Fruit fly (Drosophila melanogaster): ENCODE data around the gene CG2157.

CG2157 gene

DNA sequence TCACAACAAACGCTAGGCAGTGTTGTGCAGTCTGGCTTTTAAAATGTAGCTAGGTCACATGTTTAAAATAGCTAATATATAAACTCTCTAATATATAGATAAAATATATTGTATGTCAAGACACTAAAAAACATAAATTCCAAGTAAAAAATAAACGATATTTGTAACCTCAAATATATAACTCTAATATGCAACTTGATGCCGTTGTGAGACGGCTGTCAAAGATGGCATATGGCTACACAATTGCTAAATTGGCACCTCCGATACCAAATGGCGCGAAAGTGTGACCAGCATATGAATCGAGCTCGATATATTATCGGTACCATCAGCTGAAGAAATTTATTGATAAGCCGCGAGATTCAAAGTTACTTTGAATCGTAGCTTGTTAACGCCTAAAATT lies 30.1 kb downstream of the CG2157 start, which contains the start of gene CG1582:
CG1582 (minus strand) TSS at position 71 of the 400 bp plus-strand sequence.
- peak; percentile 13 for TF ChIP-seq noc (tag; optimal IDR thresholded peaks at IDR 0.05)

DNA sequence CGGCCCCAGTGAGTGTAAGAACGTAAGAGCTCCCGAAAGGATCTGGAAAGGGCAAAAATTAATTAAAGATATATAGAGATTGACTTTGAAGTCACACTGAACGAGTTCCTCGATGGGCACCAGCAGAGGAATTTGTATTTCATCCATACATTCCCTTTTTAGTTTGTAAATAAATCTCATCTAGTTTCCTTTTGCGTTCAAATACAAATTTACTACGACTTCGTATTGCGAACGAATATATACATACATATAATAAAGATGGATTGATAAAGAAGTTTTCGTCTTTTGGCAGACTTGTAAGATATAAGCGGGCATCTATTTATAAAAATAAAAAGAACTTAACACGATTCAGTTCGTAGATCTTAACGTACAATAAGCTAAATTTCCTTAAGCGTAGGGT lies 30.6 kb downstream of the CG2157 start, which contains the start of gene CG15208:
CG15208 (plus strand) TSS at position 301 of the 400 bp plus-strand sequence.
- TF ChIP-seq noc (tag; optimal IDR thresholded peaks at IDR 0.05), result no peak

DNA sequence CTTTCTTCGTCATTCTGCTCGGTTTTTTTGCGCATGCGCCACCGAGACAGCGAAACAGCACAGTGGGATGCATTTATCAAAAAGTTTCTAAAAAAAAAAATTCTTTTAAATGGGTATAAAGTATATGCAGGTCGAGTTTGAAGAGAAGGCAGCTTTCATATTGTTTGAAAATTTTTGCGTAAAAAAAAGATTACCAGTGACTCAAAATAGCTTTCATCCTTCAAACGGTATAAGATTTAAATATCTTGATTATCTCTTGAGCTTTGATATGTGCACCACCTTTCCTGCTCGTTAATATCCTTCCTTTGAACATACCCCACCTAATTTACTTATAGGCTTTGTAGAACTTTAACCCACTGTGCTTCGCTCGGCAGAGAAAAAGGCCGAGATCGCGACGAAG lies 36.0 kb downstream of the CG2157 start:
- no peak for TF ChIP-seq noc (tag; optimal IDR thresholded peaks at IDR 0.05)

DNA sequence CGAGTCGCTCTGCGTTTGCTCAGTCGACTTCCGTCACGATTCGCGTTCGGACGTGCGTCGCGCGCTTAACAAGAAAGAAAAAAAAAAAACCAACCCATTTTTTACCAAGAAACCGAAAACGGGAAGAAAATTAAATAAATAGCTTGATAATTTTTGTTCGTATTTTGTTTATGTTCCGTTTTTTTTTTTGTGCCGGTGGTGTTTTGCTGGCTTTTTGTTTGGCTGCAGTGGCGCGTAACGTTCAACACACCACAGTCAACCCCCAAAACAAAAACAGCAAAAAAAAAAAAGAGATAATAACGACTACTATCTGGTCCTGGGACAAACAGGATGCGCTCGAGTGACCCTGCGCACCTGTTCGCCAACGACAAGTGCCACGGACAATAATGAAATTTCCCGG lies 36.4 kb downstream of the CG2157 start, which contains the start of gene CG43901:
CG43901 (plus strand) TSS at position 301 of the 400 bp plus-strand sequence.
- no peak for TF ChIP-seq noc (tag; optimal IDR thresholded peaks at IDR 0.05)

DNA sequence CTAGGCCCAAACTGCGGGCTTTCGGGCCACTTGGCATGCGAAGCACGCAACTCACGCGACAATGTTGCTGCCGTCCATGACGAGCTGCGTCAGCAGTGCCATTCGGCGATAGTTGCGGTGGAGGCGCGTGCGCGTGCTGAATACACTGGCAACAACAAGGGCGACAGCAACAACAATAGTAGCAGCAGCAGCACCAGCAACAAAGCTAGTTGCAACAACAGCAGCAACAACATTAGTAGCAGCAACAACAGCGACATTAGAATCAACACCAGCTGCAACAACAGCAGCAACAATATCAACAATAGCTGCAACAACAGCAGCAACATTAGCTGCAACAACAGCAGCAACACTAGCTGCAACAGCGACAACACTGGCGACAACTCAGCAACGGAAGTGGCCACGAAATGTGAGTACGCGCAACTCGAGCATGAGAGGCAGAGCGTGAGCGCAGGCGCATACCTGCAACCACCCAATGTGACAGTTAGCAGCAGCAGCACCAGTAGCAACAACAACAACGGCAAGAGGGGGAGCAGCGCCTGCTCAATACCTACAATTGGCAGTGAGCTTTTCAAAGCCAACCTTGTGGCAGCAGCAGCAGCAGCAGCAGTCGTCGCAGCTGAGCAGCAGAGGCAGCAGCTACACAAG lies 37.3 kb downstream of the CG2157 start:
- no peak for TF ChIP-seq noc (tag; optimal IDR thresholded peaks at IDR 0.05)

DNA sequence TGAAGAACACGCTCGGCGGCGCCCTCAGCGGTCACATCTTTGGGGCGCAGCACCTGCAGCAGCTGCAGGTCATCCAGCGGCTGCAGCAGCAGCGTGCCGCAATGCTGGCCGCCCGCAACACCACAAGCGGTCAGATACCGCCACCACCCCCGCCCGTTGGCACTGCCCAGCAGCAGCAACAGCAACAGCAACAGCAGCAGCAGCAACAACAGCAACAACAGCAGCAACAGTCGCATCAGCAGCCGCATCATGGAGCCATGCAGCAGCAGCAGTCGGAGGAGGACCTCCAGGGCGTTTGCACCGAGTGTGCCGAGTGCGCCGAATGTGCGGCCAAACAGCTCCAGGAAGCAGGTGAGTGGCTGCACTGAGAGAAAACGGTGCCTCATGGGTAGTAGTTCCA lies 43.5 kb downstream of the CG2157 start:
- TF ChIP-seq noc (tag; optimal IDR thresholded peaks at IDR 0.05), result no peak
